Worm (Caenorhabditis elegans) whole organism, early embryonic: ENCODE measurements around the gene sri-47.

Experiments used
- B0310.2 ChIP-seq: sonication (generic microtip); optimal IDR thresholded peaks from 2 replicates; lab custom pipeline; 2016; ENCODE audit warnings: mild to moderate bottlenecking, missing genetic modification characterization, missing compliant biosample characterization
- aly-1 ChIP-seq: sonication (generic microtip); optimal IDR thresholded peaks from 2 replicates; lab custom pipeline; 2016; ENCODE audit warnings: missing genetic modification characterization, missing compliant biosample characterization
- ama-1 ChIP-seq: fragments of 150-350 bp; optimal IDR thresholded peaks from 2 replicates; lab custom pipeline; 2014
- ceh-13 ChIP-seq: fragments of 200-800 bp; sonication (Bioruptor generic); optimal IDR thresholded peaks from 2 replicates; lab custom pipeline; 2018; ENCODE audit warnings: mild to moderate bottlenecking, missing genetic modification characterization, missing compliant biosample characterization
- ceh-36 ChIP-seq: sonication (generic microtip); optimal IDR thresholded peaks from 2 replicates; lab custom pipeline; 2016; ENCODE audit warnings: missing genetic modification characterization, inconsistent platforms, missing compliant biosample characterization
- flt-1 ChIP-seq: fragments of 200-800 bp; sonication (Bioruptor generic); IDR thresholded peaks from 2 replicates; pipeline ENCODE4 v1.3.6; 2022; ENCODE audit warnings: missing genetic modification characterization, missing compliant biosample characterization
- hmbx-1 ChIP-seq: sonication (generic microtip); optimal IDR thresholded peaks from 2 replicates; lab custom pipeline; 2016; ENCODE audit warnings: mild to moderate bottlenecking, missing genetic modification characterization, missing compliant biosample characterization
- hnd-1 ChIP-seq: sonication (generic microtip); optimal IDR thresholded peaks from 2 replicates; lab custom pipeline; 2016; ENCODE audit warnings: missing genetic modification characterization, missing compliant biosample characterization
- sea-1 ChIP-seq: fragments of 200-800 bp; sonication (Bioruptor generic); conservative IDR thresholded peaks from 2 replicates; pipeline ENCODE4 v1.3.6; 2022; ENCODE audit warnings: missing genetic modification characterization, missing compliant biosample characterization
- tbx-11 ChIP-seq: fragments of 200-800 bp; sonication (Bioruptor generic); IDR thresholded peaks from 2 replicates; pipeline ENCODE4 v1.3.6; 2022; ENCODE audit warnings: missing genetic modification characterization, missing compliant biosample characterization

DNA sequence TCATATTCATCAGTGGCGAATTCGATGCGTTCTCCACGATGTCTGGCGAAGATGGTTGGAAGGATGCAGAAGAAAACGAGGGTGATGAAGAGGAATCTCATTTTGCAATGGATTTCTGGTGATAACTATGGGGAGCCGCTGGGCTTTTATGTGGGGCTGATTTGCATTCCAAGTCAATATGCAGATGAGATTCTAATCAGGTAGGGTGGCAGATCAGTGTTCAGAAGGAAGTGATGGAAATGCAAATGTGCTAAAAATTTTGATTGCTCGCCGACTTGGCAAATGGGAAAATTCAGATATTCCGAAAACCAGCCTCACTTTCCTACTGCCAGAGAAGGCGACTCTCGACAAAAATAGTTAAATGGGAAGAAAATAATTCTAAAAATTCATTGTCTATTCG is 33.4 kb downstream of the sri-47 start, which contains the start of gene nspf-3:
- TF ChIP-seq ama-1 (lab: Kevin White, UChicago): no peak
- no peak for TF ChIP-seq hmbx-1 (tag; lab: Kevin White, UChicago)
- no peak for TF ChIP-seq ceh-36 (tag; lab: Kevin White, UChicago)
- no peak for TF ChIP-seq B0310.2 (tag; lab: Kevin White, UChicago)
- TF ChIP-seq hnd-1: no peak
- TF ChIP-seq aly-1: no peak
- TF ChIP-seq tbx-11 (GFP tag; lab: Robert Waterston, UW): no peak
- no peak for TF ChIP-seq flt-1
- TF ChIP-seq ceh-13 (GFP tag; lab: Kevin White, UChicago): no peak
- TF ChIP-seq sea-1 (GFP tag; lab: Robert Waterston, UW): no peak
